Fruit fly (Drosophila melanogaster): ENCODE measurements around the gene RpS21.

Gene RpS21

DNA sequence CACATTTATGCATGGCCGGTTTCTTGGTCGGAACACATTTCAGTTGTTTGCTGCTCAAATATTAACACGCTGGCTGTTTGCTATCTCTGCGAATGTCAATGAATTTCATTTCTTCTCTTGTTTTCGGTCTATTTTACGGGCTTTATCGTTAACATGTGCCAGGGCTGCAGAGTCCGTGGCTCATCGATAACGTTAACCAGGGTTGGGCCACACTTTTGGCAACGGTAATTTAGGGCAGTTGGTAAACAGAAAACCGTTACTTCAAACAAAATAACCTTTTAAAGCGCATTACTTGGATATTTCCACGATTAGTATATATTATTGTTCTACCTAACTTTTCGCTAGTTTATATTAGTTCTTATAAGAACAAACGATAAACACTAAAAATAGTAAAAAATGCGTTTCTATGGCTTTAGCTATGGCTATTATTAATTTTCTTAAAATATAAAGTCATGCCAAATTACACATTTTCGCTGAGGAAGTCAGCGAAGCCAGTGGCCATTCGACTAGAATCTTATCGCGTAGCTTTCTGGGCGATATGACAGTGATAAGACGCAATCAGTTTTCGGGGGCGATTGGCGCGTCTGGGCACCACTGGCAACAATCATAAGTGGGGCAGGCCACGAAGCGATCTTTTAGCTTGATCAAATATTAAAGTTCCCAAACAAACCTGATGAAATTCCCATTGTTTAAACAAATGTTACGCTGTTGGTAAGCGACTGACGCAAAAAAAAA, 27.3 kb downstream of the RpS21 start (continued):
- TF ChIP-seq CG17361 (GFP tag; IDR thresholded peaks at IDR 0.05) (peak; percentile 49; the same call in 2 of the 3 replicates), CG3407 (GFP tag; optimal IDR thresholded peaks at IDR 0.05) (peak; percentile 62), CG33557 (GFP tag; optimal IDR thresholded peaks at IDR 0.05) (no peak), ATbp (GFP tag; optimal IDR thresholded peaks at IDR 0.05) (peak; percentile 82), HLHmδ (GFP tag; optimal IDR thresholded peaks at IDR 0.05) (no peak), CG12219 (GFP tag; optimal IDR thresholded peaks at IDR 0.05) (peak; percentile 25), pan (optimal IDR thresholded peaks at IDR 0.05) (no peak), pan (GFP tag; optimal IDR thresholded peaks at IDR 0.05 in 1 of 2, IDR thresholded peaks at IDR 0.05 in 1 of 2) (no peak), corto (GFP tag; optimal IDR thresholded peaks at IDR 0.05) (no peak), Camta (GFP tag; optimal IDR thresholded peaks at IDR 0.05) (peak; percentile 59), Lhr (GFP tag; optimal IDR thresholded peaks at IDR 0.05) (no peak), tap (tag; optimal IDR thresholded peaks at IDR 0.05) (no peak), ttk (GFP tag; IDR thresholded peaks at IDR 0.05) (no peak), CG12769 (tag; optimal IDR thresholded peaks at IDR 0.05) (peak; percentile 63), ssp (GFP tag; IDR thresholded peaks at IDR 0.05) (no peak; the same call in 1 of the 2 replicates), CG42726 (GFP tag; IDR thresholded peaks at IDR 0.05; ENCODE audit: partially characterized antibody) (no peak), CG2116 (GFP tag; optimal IDR thresholded peaks at IDR 0.05) (peak; percentile 60), CG11398 (GFP tag; optimal IDR thresholded peaks at IDR 0.05) (peak; percentile 68), CG1603 (tag; optimal IDR thresholded peaks at IDR 0.05) (peak; percentile 51), D19B (GFP tag; optimal IDR thresholded peaks at IDR 0.05) (peak; percentile 14), HHEX (GFP tag; optimal IDR thresholded peaks at IDR 0.05) (peak; percentile 50), row (GFP tag; IDR thresholded peaks at IDR 0.05) (peak; percentile 79), crp (GFP tag; optimal IDR thresholded peaks at IDR 0.05) (peak in 1 of 2 experiments; percentile 57), dmrt11E (tag; optimal IDR thresholded peaks at IDR 0.05) (no peak), tup (GFP tag; optimal IDR thresholded peaks at IDR 0.05) (peak; percentile 29), shn (GFP tag; optimal IDR thresholded peaks at IDR 0.05) (no peak), Dref (GFP tag; IDR thresholded peaks at IDR 0.05) (peak; percentile 53), Awh (GFP tag; IDR thresholded peaks at IDR 0.05) (peak; percentile 76), Optix (GFP tag; IDR thresholded peaks at IDR 0.05) (no peak), Mrtf (GFP tag; IDR thresholded peaks at IDR 0.05) (0 out of 3 replicates have a peak, but pooled peaks have one; percentile 32), unc-4 (GFP tag; IDR thresholded peaks at IDR 0.05; ENCODE audit: partially characterized antibody) (no peak), abd-A (tag; optimal IDR thresholded peaks at IDR 0.05) (peak; percentile 37), Mes4 (GFP tag; optimal IDR thresholded peaks at IDR 0.05) (peak; percentile 19), seq (GFP tag; IDR thresholded peaks at IDR 0.05) (0 out of 2 replicates have a peak, but pooled peaks have one; percentile 25), CG4820 (GFP tag; optimal IDR thresholded peaks at IDR 0.05) (peak; percentile 13), ash1 (GFP tag; optimal IDR thresholded peaks at IDR 0.05) (no peak), CHES-1-like (GFP tag; optimal IDR thresholded peaks at IDR 0.05) (peak; percentile 47), rib (GFP tag; IDR thresholded peaks at IDR 0.05) (no peak), CG17802 (tag; optimal IDR thresholded peaks at IDR 0.05) (no peak), CG15601 (tag; optimal IDR thresholded peaks at IDR 0.05) (peak; percentile 55), NC2α (GFP tag; optimal IDR thresholded peaks at IDR 0.05) (no peak), CG34376 (GFP tag; optimal IDR thresholded peaks at IDR 0.05) (peak; percentile 47), kay (GFP tag; optimal IDR thresholded peaks at IDR 0.05) (peak; percentile 46), CG2889 (GFP tag; IDR thresholded peaks at IDR 0.05) (no peak), klu (GFP tag; IDR thresholded peaks at IDR 0.05) (no peak), Dip3 (GFP tag; optimal IDR thresholded peaks at IDR 0.05) (no peak), CG31224 (GFP tag; IDR thresholded peaks at IDR 0.05) (peak; percentile 12; the same call in 1 of the 2 replicates), sima (GFP tag; optimal IDR thresholded peaks at IDR 0.05) (no peak), CG4730 (GFP tag; IDR thresholded peaks at IDR 0.05) (no peak), CG43689 (GFP tag; IDR thresholded peaks at IDR 0.05) (no peak)

Data from whole organism, embryonic.